Worm (Caenorhabditis elegans) whole organism, late embryonic: ENCODE results near the gene mob-4.

Experiments used
- K09A11.1 ChIP-seq: sonication (generic microtip); optimal IDR thresholded peaks from 2 replicates; lab custom pipeline; 2017; ENCODE audit warnings: antibody characterized with exemption, mild to moderate bottlenecking, missing genetic modification characterization, missing compliant biosample characterization; ENCODE audit not compliant: insufficient read depth
- ama-1 ChIP-seq: fragments of 150-350 bp; optimal IDR thresholded peaks from 2 replicates; lab custom pipeline; 2014
- ceh-18 ChIP-seq: sonication (generic microtip); optimal IDR thresholded peaks from 2 replicates; lab custom pipeline; 2016; ENCODE audit warnings: missing genetic modification characterization, missing compliant biosample characterization
- ceh-2 ChIP-seq: sonication (generic microtip); optimal IDR thresholded peaks from 2 replicates; lab custom pipeline; 2016; ENCODE audit warnings: missing genotype, missing genetic modification characterization, missing compliant biosample characterization
- ceh-24 ChIP-seq: sonication (generic microtip); optimal IDR thresholded peaks from 2 replicates; lab custom pipeline; 2016; ENCODE audit warnings: mild to moderate bottlenecking, missing genetic modification characterization, missing compliant biosample characterization
- ceh-34 ChIP-seq: sonication (generic microtip); optimal IDR thresholded peaks from 2 replicates; lab custom pipeline; 2016; ENCODE audit warnings: mild to moderate bottlenecking, missing genetic modification characterization, missing compliant biosample characterization
- ceh-45 ChIP-seq: fragments of 200-800 bp; sonication (Bioruptor generic); IDR thresholded peaks from 2 replicates; pipeline ENCODE4 v1.3.6; 2022; ENCODE audit warnings: missing genetic modification reagents, missing genetic modification characterization, missing compliant biosample characterization
- ceh-48 ChIP-seq: sonication (generic microtip); optimal IDR thresholded peaks from 2 replicates; lab custom pipeline; 2016; ENCODE audit warnings: missing genetic modification characterization, inconsistent platforms, missing compliant biosample characterization
- dmd-4 ChIP-seq: sonication (generic microtip); optimal IDR thresholded peaks from 2 replicates; lab custom pipeline; 2016; ENCODE audit warnings: borderline replicate concordance, missing genetic modification characterization, missing compliant biosample characterization
- dve-1 ChIP-seq: sonication (generic microtip); optimal IDR thresholded peaks from 2 replicates; lab custom pipeline; 2017; ENCODE audit warnings: antibody characterized with exemption, mild to moderate bottlenecking, missing genetic modification characterization, missing compliant biosample characterization
- elt-2 ChIP-seq: sonication (generic microtip); optimal IDR thresholded peaks from 2 replicates; lab custom pipeline; 2016; ENCODE audit warnings: missing genetic modification reagents, missing genetic modification characterization, missing compliant biosample characterization
- ets-4 ChIP-seq: sonication (generic microtip); optimal IDR thresholded peaks from 2 replicates; lab custom pipeline; 2016; ENCODE audit warnings: missing genetic modification characterization, missing compliant biosample characterization
- eyg-1 ChIP-seq: sonication (generic microtip); optimal IDR thresholded peaks from 2 replicates; lab custom pipeline; 2016; ENCODE audit warnings: missing genotype, missing genetic modification characterization, missing compliant biosample characterization
- fax-1 ChIP-seq: sonication (generic microtip); optimal IDR thresholded peaks from 2 replicates; lab custom pipeline; 2016; ENCODE audit warnings: missing genotype, missing genetic modification characterization, missing compliant biosample characterization
- fkh-6 ChIP-seq: sonication (generic microtip); optimal IDR thresholded peaks from 2 replicates; lab custom pipeline; 2016; ENCODE audit warnings: missing genetic modification characterization, missing compliant biosample characterization
- hlh-13 ChIP-seq: fragments of 200-800 bp; sonication (Bioruptor generic); optimal IDR thresholded peaks from 2 replicates; lab custom pipeline; 2018; ENCODE audit warnings: mild to moderate bottlenecking, missing genetic modification characterization, missing compliant biosample characterization
- hlh-15 ChIP-seq: sonication (generic microtip); optimal IDR thresholded peaks from 2 replicates; lab custom pipeline; 2016; ENCODE audit warnings: missing genetic modification characterization, missing compliant biosample characterization
- hlh-6 ChIP-seq: sonication (generic microtip); optimal IDR thresholded peaks from 2 replicates; lab custom pipeline; 2016; ENCODE audit warnings: missing genotype, missing genetic modification characterization, missing compliant biosample characterization
- hlh-8 ChIP-seq: sonication (generic microtip); optimal IDR thresholded peaks from 2 replicates; lab custom pipeline; 2016; ENCODE audit warnings: missing genotype, missing genetic modification characterization, missing compliant biosample characterization
- mec-3 ChIP-seq: sonication (generic microtip); optimal IDR thresholded peaks from 2 replicates; lab custom pipeline; 2016; ENCODE audit warnings: borderline replicate concordance, missing genetic modification characterization, missing compliant biosample characterization
- nfya-1 ChIP-seq: sonication (generic microtip); optimal IDR thresholded peaks from 2 replicates; lab custom pipeline; 2017; ENCODE audit warnings: missing genetic modification characterization, mild to moderate bottlenecking, missing compliant biosample characterization, antibody characterized with exemption, moderate library complexity
- nhr-232 ChIP-seq: sonication (generic microtip); optimal IDR thresholded peaks from 2 replicates; lab custom pipeline; 2016; ENCODE audit warnings: missing genetic modification characterization, missing compliant biosample characterization
- pag-3 ChIP-seq: sonication (generic microtip); optimal IDR thresholded peaks from 2 replicates; lab custom pipeline; 2016; ENCODE audit warnings: missing compliant biosample characterization, missing genetic modification characterization, borderline replicate concordance
- pha-4 ChIP-seq: fragments of 150-350 bp; optimal IDR thresholded peaks from 2 replicates; lab custom pipeline; 2018; ENCODE audit warnings: missing biosample characterization, missing genetic modification reagents, missing genetic modification characterization
- pqm-1 ChIP-seq: sonication (generic microtip); optimal IDR thresholded peaks from 2 replicates; lab custom pipeline; 2016; ENCODE audit warnings: missing genetic modification characterization, missing compliant biosample characterization
- pros-1 ChIP-seq: fragments of 150-350 bp; optimal IDR thresholded peaks from 2 replicates; lab custom pipeline; 2014; ENCODE audit warnings: missing biosample characterization, missing genetic modification reagents, missing genetic modification characterization
- ref-2 ChIP-seq: sonication (generic microtip); optimal IDR thresholded peaks from 2 replicates; lab custom pipeline; 2016; ENCODE audit warnings: missing genetic modification characterization, missing compliant biosample characterization
- rnt-1 ChIP-seq: sonication (generic microtip); optimal IDR thresholded peaks from 2 replicates; lab custom pipeline; 2016; ENCODE audit warnings: missing genetic modification characterization, missing compliant biosample characterization
- sdc-2 ChIP-seq: sonication (generic microtip); optimal IDR thresholded peaks from 2 replicates; lab custom pipeline; 2016; ENCODE audit warnings: missing genotype, missing genetic modification characterization, missing compliant biosample characterization
- sox-4 ChIP-seq: sonication (generic microtip); optimal IDR thresholded peaks from 2 replicates; lab custom pipeline; 2017; ENCODE audit warnings: mild to moderate bottlenecking, missing genetic modification characterization, inconsistent platforms, missing compliant biosample characterization
- tbx-2 ChIP-seq: sonication (generic microtip); optimal IDR thresholded peaks from 2 replicates; lab custom pipeline; 2016; ENCODE audit warnings: missing genetic modification characterization, missing compliant biosample characterization
- tbx-7 ChIP-seq: sonication (generic microtip); optimal IDR thresholded peaks from 2 replicates; lab custom pipeline; 2016; ENCODE audit warnings: missing genotype, missing genetic modification characterization, missing compliant biosample characterization
- unc-3 ChIP-seq, 2 experiments: fragments of 200-800 bp in 1 of 2; sonication (Bioruptor generic) in 1 of 2; sonication (generic microtip) in 1 of 2; conservative IDR thresholded peaks in 1 of 2; optimal IDR thresholded peaks in 1 of 2; 2 replicates each; pipeline versions ENCODE4 v1.3.6 to Lab custom; 2016 to 2022; ENCODE audit warnings: missing compliant biosample characterization in 2 of 2, missing genetic modification characterization in 2 of 2, missing genetic modification reagents in 1 of 2
- unc-42 ChIP-seq: sonication (generic microtip); optimal IDR thresholded peaks from 2 replicates; lab custom pipeline; 2016; ENCODE audit warnings: missing genotype, missing genetic modification characterization, missing compliant biosample characterization
- unc-55 ChIP-seq: sonication (generic microtip); optimal IDR thresholded peaks from 2 replicates; lab custom pipeline; 2017; ENCODE audit warnings: missing biosample characterization, missing genetic modification reagents, missing genetic modification characterization
- unc-86 ChIP-seq: sonication (generic microtip); optimal IDR thresholded peaks from 2 replicates; lab custom pipeline; 2016; ENCODE audit warnings: missing genetic modification characterization, missing compliant biosample characterization
- zip-5 ChIP-seq: sonication (generic microtip); optimal IDR thresholded peaks from 2 replicates; lab custom pipeline; 2016; ENCODE audit warnings: missing genetic modification characterization, missing compliant biosample characterization

mob-4 gene

DNA sequence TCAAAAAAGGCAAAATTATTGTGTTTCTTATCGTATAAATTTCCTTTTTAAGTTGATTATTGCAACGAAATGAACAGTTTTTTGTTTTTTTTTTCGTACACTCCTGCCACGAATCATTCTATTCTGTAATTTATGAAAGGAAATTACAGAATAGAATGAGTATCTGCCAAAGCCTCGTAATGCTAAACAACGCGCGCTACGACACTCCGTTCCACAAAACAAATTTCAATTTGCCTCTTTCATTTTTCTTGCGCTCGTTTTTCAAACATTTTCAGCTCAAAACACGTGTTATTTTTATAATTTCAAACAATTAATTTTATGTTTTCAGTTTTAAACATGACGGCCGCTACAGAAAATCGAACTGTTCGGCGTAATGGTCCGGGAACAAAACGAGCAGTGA is at the start of gene mob-4:
TSS of gene mob-4 (plus strand) at position 329 of the 400 bp plus-strand sequence.
- no peak for TF ChIP-seq tbx-7 (tag; lab: Kevin White, UChicago)
- no peak for TF ChIP-seq sdc-2
- no peak for TF ChIP-seq pag-3 (tag; lab: Kevin White, UChicago)

DNA sequence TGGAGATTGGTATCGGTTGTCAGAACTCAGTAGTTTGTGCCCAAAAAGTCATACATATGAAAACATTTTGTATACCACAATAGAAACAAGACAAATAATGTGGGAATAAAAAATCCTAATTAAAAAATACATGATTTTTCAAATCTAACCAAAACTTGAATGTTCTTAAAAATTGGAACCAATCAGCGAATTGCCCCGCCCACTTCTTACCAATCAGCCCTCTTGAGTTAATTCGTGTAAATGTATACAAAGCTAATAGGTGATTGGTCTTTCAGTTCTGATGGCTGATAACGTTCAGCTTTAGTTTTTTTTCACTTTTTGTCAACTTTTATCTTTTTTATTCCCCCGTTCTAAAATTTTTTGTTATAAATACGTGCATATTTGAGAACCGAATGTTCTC is 49.6 kb upstream of the mob-4 start:
- no peak for TF ChIP-seq unc-3 (GFP tag; conservative IDR thresholded peaks at IDR 0.05; lab: Robert Waterston, UW)
- TF ChIP-seq unc-3 (tag; optimal IDR thresholded peaks at IDR 0.05; lab: Kevin White, UChicago) = no peak
- peak; percentile 96 for TF ChIP-seq nfya-1
- no peak for TF ChIP-seq ceh-18 (tag; lab: Kevin White, UChicago)
- no peak for TF ChIP-seq hlh-8 (tag; lab: Kevin White, UChicago)
- no peak for TF ChIP-seq ceh-48
- TF ChIP-seq rnt-1 (tag; lab: Kevin White, UChicago) = no peak
- TF ChIP-seq unc-86 (tag; lab: Kevin White, UChicago) = no peak
- no peak for TF ChIP-seq pros-1 (tag; lab: Kevin White, UChicago)

DNA sequence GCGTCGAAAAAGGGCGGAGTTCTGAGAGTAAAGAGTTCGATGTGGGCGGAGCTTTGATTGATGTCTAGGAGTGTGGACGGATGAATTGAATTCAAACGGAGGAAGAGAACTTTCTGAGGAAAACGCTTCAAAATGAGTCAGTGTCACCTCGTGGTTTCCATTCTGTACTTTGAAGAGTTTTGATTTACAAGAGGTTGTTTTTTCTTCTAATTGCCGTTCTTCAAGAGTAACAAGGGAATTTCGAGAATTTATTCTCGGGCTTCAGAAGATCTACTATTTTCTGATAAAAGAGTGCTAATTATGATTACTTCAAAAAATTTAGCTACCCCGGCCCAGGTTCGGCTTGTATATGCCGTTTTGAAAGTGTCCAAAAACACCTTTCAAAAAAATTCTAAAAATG is 48.6 kb upstream of the mob-4 start, which contains the start of gene C50C3.12:
TSS of gene C50C3.12 (plus strand) at position 301 of the 400 bp plus-strand sequence.
- no peak for TF ChIP-seq dve-1 (tag; lab: Kevin White, UChicago)

DNA sequence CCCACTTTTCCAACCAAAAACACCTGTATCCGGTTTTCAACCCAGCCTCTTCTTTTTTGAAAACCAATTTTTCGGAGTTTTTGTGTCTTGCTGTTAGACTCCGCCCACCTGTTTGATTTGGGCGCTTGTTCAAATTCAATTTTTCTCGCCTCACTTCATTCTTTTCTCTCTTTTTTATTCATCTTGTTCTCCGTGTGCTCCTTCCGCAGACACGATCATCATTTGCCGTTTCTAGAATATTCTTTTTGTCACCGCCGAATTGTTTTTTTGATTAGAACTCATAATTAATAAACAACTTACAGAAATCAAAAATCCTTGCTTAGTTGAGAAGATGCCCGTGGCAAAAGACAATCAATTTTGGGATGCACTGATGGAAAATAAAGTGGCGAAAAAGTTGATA is 46.0 kb upstream of the mob-4 start, which contains the start of gene C50C3.5:
TSS of gene C50C3.5 (plus strand) at position 301 of the 400 bp plus-strand sequence.
- no peak for TF ChIP-seq unc-55
- no peak for TF ChIP-seq pha-4 (tag; lab: Kevin White, UChicago)
- no peak for TF ChIP-seq eyg-1 (tag; lab: Kevin White, UChicago)
- no peak for TF ChIP-seq hlh-8 (tag; lab: Kevin White, UChicago)
- no peak for TF ChIP-seq fax-1
- TF ChIP-seq, all 69 proteins: peak for 0

DNA sequence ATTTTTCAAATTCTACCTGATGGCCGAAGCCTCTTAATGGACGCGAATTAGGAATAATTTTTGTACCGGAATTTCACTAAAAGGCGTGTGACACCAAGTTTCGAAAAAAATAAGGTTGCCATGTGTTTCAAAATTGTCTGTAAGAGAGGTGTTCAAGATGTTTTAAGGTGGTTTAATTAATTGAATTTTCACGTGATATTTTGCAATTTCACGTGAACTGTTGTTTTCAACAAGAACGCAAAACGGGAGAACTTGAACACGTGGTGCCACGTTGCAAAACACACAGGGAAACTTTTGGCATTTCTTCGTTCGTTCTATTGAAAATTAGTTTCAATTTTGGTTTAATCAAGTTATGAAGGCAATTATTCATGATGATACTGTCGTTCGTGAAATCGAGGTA is 43.3 kb upstream of the mob-4 start, which contains the start of gene spc-2:
TSS of gene spc-2 (plus strand) at position 301 of the 400 bp plus-strand sequence.
- TF ChIP-seq ama-1 (lab: Kevin White, UChicago) = no peak
- TF ChIP-seq ceh-18 (tag; lab: Kevin White, UChicago) = no peak
- TF ChIP-seq sox-4 (tag; lab: Kevin White, UChicago) = no peak
- TF ChIP-seq unc-3 (GFP tag; conservative IDR thresholded peaks at IDR 0.05; lab: Robert Waterston, UW) = no peak
- no peak for TF ChIP-seq unc-3 (tag; optimal IDR thresholded peaks at IDR 0.05; lab: Kevin White, UChicago)
- no peak for TF ChIP-seq fkh-6 (tag; lab: Kevin White, UChicago)
- TF ChIP-seq tbx-2 (tag; lab: Kevin White, UChicago) = no peak
- no peak for TF ChIP-seq zip-5
- no peak for TF ChIP-seq ref-2 (tag; lab: Kevin White, UChicago)
- TF ChIP-seq pqm-1 (tag; lab: Kevin White, UChicago) = no peak
- TF ChIP-seq hlh-13 (GFP tag; lab: Kevin White, UChicago) = no peak
- TF ChIP-seq, all 69 proteins: peak for 0

DNA sequence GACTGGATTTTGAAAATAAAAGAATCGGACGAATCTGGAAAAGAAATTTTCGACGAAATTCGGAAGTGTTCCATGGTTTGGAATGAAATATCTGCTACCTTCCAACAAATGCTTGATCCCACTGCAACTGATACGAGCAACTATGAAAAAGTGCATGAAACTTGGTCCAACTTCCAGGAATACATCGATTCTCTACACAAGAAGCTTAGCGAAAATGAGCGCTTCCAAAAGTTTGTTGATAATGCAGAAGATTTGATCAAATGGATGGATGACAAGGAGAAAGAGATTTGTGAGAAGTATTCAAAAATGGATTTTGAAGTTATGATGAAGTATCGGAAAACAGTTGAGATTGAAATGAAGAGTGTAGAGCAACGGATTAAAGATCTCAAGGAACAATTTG is 42.3 kb upstream of the mob-4 start:
- no peak for TF ChIP-seq mec-3 (tag; lab: Kevin White, UChicago)
- no peak for TF ChIP-seq tbx-2 (tag; lab: Kevin White, UChicago)
- TF ChIP-seq hlh-13 (GFP tag; lab: Kevin White, UChicago) = no peak
- TF ChIP-seq ceh-2 (tag; lab: Kevin White, UChicago) = no peak
- no peak for TF ChIP-seq hlh-15 (tag; lab: Kevin White, UChicago)
- TF ChIP-seq unc-86 (tag; lab: Kevin White, UChicago) = no peak
- TF ChIP-seq ceh-24 (tag; lab: Kevin White, UChicago) = no peak
- no peak for TF ChIP-seq sdc-2
- TF ChIP-seq ceh-45 = no peak
- TF ChIP-seq, all 69 proteins: peak for 0

DNA sequence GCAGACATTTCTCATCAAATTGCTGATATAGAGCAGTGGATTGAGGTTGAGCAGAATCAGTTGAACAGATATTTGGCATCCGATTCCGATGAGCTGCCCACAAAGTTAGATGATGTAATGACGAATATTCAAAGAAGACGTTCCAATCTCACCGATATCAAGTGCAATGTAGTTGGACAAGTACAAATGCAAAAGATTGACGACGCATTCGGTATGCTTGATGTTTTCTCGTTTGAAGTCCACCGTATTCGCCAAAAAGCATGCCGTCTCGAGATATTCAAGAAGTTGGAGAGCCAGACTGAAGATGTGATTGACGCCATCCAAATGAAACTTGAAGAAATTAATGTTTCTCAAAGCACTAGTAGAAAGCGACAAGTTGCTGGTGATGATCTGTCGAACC is 39.8 kb upstream of the mob-4 start:
- TF ChIP-seq dmd-4 (no peak), hlh-8 (tag; lab: Kevin White, UChicago) (no peak), sox-4 (tag; lab: Kevin White, UChicago) (no peak), ets-4 (tag; lab: Kevin White, UChicago) (no peak), nhr-232 (no peak), K09A11.1 (tag; lab: Kevin White, UChicago) (no peak), ceh-2 (tag; lab: Kevin White, UChicago) (no peak), elt-2 (tag; lab: Kevin White, UChicago) (no peak), unc-42 (tag; lab: Kevin White, UChicago) (no peak), tbx-2 (tag; lab: Kevin White, UChicago) (no peak), ceh-34 (tag; lab: Kevin White, UChicago) (no peak), rnt-1 (tag; lab: Kevin White, UChicago) (no peak), pha-4 (tag; lab: Kevin White, UChicago) (no peak), pros-1 (tag; lab: Kevin White, UChicago) (no peak), hlh-6 (no peak)
- TF ChIP-seq, all 69 proteins: peak for 0
